Fruit fly (Drosophila melanogaster) whole organism, embryonic: ENCODE results near the gene CG2712.

ENCODE experiments used
- BEAF-32 ChIP-seq: fragments of 200-800 bp; sonication (Bioruptor generic); optimal IDR thresholded peaks from 3 replicates; lab custom pipeline; 2017; ENCODE audit warnings: missing biosample characterization, missing genetic modification characterization, mild to moderate bottlenecking, moderate library complexity, missing genetic modification reagents
- Blimp-1 ChIP-seq: fragments of 200-800 bp; sonication (Bioruptor generic); optimal IDR thresholded peaks from 3 replicates; lab custom pipeline; 2018; ENCODE audit warnings: missing biosample characterization, missing genetic modification characterization, mild to moderate bottlenecking, moderate library complexity, missing genetic modification reagents
- CG11093 ChIP-seq: fragments of 200-800 bp; sonication (Bioruptor generic); IDR thresholded peaks from 3 replicates; pipeline ENCODE4 v1.3.6; 2022; ENCODE audit warnings: missing biosample characterization, missing genetic modification characterization
- CG11723 ChIP-seq: fragments of 200-800 bp; sonication (Bioruptor generic); optimal IDR thresholded peaks from 2 replicates; lab custom pipeline; 2017; ENCODE audit warnings: missing biosample characterization, mild to moderate bottlenecking, missing genetic modification characterization
- CG12769 ChIP-seq: fragments of 200-800 bp; sonication (Bioruptor generic); optimal IDR thresholded peaks from 2 replicates; lab custom pipeline; 2019; ENCODE audit warnings: missing biosample characterization, mild to moderate bottlenecking, missing genetic modification characterization, moderate library complexity
- CG13624 ChIP-seq: fragments of 200-800 bp; sonication (Bioruptor generic); optimal IDR thresholded peaks from 2 replicates; lab custom pipeline; 2016; ENCODE audit warnings: missing biosample characterization, missing genetic modification characterization
- CG15514 ChIP-seq: fragments of 200-800 bp; sonication (Bioruptor generic); optimal IDR thresholded peaks from 3 replicates; lab custom pipeline; 2017; ENCODE audit warnings: missing biosample characterization, missing genetic modification characterization, mild to moderate bottlenecking, moderate library complexity, missing genetic modification reagents
- CG16815 ChIP-seq: fragments of 200-800 bp; sonication (Bioruptor generic); optimal IDR thresholded peaks from 3 replicates; lab custom pipeline; 2017; ENCODE audit warnings: missing biosample characterization, mild to moderate bottlenecking, missing genetic modification characterization
- CG18011 ChIP-seq: fragments of 200-800 bp; sonication (Bioruptor generic); optimal IDR thresholded peaks from 2 replicates; lab custom pipeline; 2017; ENCODE audit warnings: missing biosample characterization, missing genetic modification characterization, mild to moderate bottlenecking, moderate library complexity, missing genotype
- CG2202 ChIP-seq: fragments of 200-800 bp; sonication (Bioruptor generic); optimal IDR thresholded peaks from 2 replicates; lab custom pipeline; 2018; ENCODE audit warnings: missing biosample characterization, mild to moderate bottlenecking, missing genetic modification characterization
- CG31441 ChIP-seq: fragments of 200-800 bp; sonication (Bioruptor generic); IDR thresholded peaks from 2 replicates; pipeline ENCODE4 v1.3.6; 2022; ENCODE audit warnings: missing biosample characterization, missing genetic modification characterization
- CG42726 ChIP-seq: fragments of 200-800 bp; sonication (Bioruptor generic); IDR thresholded peaks from 2 replicates; pipeline ENCODE4 v1.3.6; 2022; ENCODE audit warnings: missing biosample characterization, missing genetic modification characterization; ENCODE audit not compliant: partially characterized antibody
- CG6765 ChIP-seq: fragments of 200-800 bp; sonication (Bioruptor generic); optimal IDR thresholded peaks from 3 replicates; lab custom pipeline; 2017; ENCODE audit warnings: missing biosample characterization, mild to moderate bottlenecking, missing genetic modification characterization
- CG8765 ChIP-seq: fragments of 200-800 bp; sonication (Bioruptor generic); IDR thresholded peaks from 2 replicates; pipeline ENCODE4 v1.3.6; 2022; ENCODE audit warnings: missing biosample characterization, missing genetic modification characterization
- CG8924 ChIP-seq: fragments of 200-800 bp; optimal IDR thresholded peaks from 3 replicates; lab custom pipeline; 2019; ENCODE audit warnings: missing biosample characterization, mild to moderate bottlenecking, missing genetic modification characterization, moderate library complexity
- Dek ChIP-seq: fragments of 200-800 bp; sonication (Bioruptor generic); optimal IDR thresholded peaks from 3 replicates; lab custom pipeline; 2019; ENCODE audit warnings: missing biosample characterization, mild to moderate bottlenecking, missing genetic modification characterization, moderate library complexity
- Ets65A ChIP-seq: fragments of 200-800 bp; sonication (Bioruptor generic); peaks from one replicate; lab custom pipeline; 2016; ENCODE audit warnings: missing biosample characterization, missing genetic modification characterization
- HHEX ChIP-seq: fragments of 200-800 bp; sonication (Bioruptor generic); optimal IDR thresholded peaks from 3 replicates; lab custom pipeline; 2017; ENCODE audit warnings: missing biosample characterization, mild to moderate bottlenecking, missing genetic modification characterization, missing genetic modification reagents
- Lpt ChIP-seq: fragments of >200 bp; optimal IDR thresholded peaks from 2 replicates; lab custom pipeline; 2018; ENCODE audit warnings: missing biosample characterization, missing genetic modification characterization
- Opbp ChIP-seq: fragments of 200-800 bp; sonication (Bioruptor generic); IDR thresholded peaks from 3 replicates; pipeline ENCODE4 v1.3.6; 2022; ENCODE audit warnings: missing biosample characterization, missing genetic modification characterization; ENCODE audit not compliant: partially characterized antibody
- Pdp1 ChIP-seq, 2 experiments: fragments of 200-800 bp; sonication (Bioruptor generic); optimal IDR thresholded peaks; 3 replicates each; lab custom pipeline; 2016; ENCODE audit warnings: missing biosample characterization in 2 of 2, missing genetic modification characterization in 2 of 2, mild to moderate bottlenecking in 1 of 2, moderate library complexity in 1 of 2
- Sox102F ChIP-seq: fragments of 200-800 bp; sonication (Bioruptor generic); optimal IDR thresholded peaks from 2 replicates; lab custom pipeline; 2018; ENCODE audit warnings: missing biosample characterization, mild to moderate bottlenecking, missing genetic modification characterization, moderate library complexity
- TFAM ChIP-seq: fragments of 200-800 bp; sonication (Bioruptor generic); optimal IDR thresholded peaks from 2 replicates; lab custom pipeline; 2017; ENCODE audit warnings: missing biosample characterization, missing genetic modification characterization, inconsistent platforms
- Xrp1 ChIP-seq: fragments of 200-800 bp; sonication (Bioruptor generic); IDR thresholded peaks from 2 replicates; pipeline ENCODE4 v1.3.6; 2022; ENCODE audit warnings: missing biosample characterization, missing genetic modification characterization
- bab2 ChIP-seq: fragments of 200-800 bp; sonication (Bioruptor generic); optimal IDR thresholded peaks from 2 replicates; lab custom pipeline; 2016; ENCODE audit warnings: missing biosample characterization, missing genetic modification characterization
- cato ChIP-seq: fragments of 200-800 bp; sonication (Bioruptor generic); optimal IDR thresholded peaks from 2 replicates; lab custom pipeline; 2016; ENCODE audit warnings: missing biosample characterization, missing genetic modification characterization, borderline replicate concordance
- chinmo ChIP-seq: fragments of 200-800 bp; sonication (Bioruptor generic); IDR thresholded peaks from 4 replicates; pipeline ENCODE4 v1.3.6; 2022; ENCODE audit warnings: missing biosample characterization, missing genetic modification characterization; ENCODE audit not compliant: partially characterized antibody
- ci ChIP-seq: fragments of 200-800 bp; sonication (Bioruptor generic); IDR thresholded peaks from 3 replicates; pipeline ENCODE4 v1.3.6; 2022; ENCODE audit warnings: missing biosample characterization, missing genetic modification characterization
- en ChIP-seq: fragments of 200-800 bp; sonication (Bioruptor generic); optimal IDR thresholded peaks from 2 replicates; lab custom pipeline; 2016; ENCODE audit warnings: missing biosample characterization, missing genetic modification characterization
- fd96Cb ChIP-seq: fragments of 200-800 bp; sonication (Bioruptor generic); optimal IDR thresholded peaks from 2 replicates; lab custom pipeline; 2018; ENCODE audit warnings: missing biosample characterization, mild to moderate bottlenecking, missing genetic modification characterization, moderate library complexity
- grau ChIP-seq: fragments of 200-800 bp; optimal IDR thresholded peaks from 3 replicates; lab custom pipeline; 2019; ENCODE audit warnings: missing biosample characterization, mild to moderate bottlenecking, missing genetic modification characterization, moderate library complexity
- inv ChIP-seq: fragments of 200-800 bp; sonication (Bioruptor generic); IDR thresholded peaks from 2 replicates; pipeline ENCODE4 v1.3.6; 2022; ENCODE audit warnings: missing biosample characterization, missing genetic modification characterization; ENCODE audit not compliant: partially characterized antibody
- jigr1 ChIP-seq: fragments of 200-800 bp; sonication (Bioruptor generic); IDR thresholded peaks from 3 replicates; pipeline ENCODE4 v1.3.6; 2022; ENCODE audit warnings: missing biosample characterization, missing genetic modification characterization
- lab ChIP-seq: fragments of 200-800 bp; sonication (Bioruptor generic); optimal IDR thresholded peaks from 3 replicates; lab custom pipeline; 2017; ENCODE audit warnings: missing biosample characterization, missing genetic modification characterization, mild to moderate bottlenecking, moderate library complexity, missing genetic modification reagents
- lbe ChIP-seq: fragments of 200-800 bp; sonication (Bioruptor generic); optimal IDR thresholded peaks from 2 replicates; lab custom pipeline; 2016; ENCODE audit warnings: missing biosample characterization, mild to moderate bottlenecking, missing genetic modification characterization
- nom ChIP-seq: fragments of 200-800 bp; sonication (Bioruptor generic); optimal IDR thresholded peaks from 2 replicates; lab custom pipeline; 2017; ENCODE audit warnings: missing biosample characterization, missing genetic modification characterization, mild to moderate bottlenecking, moderate library complexity, missing genetic modification reagents
- org-1 ChIP-seq: fragments of 200-800 bp; sonication (Bioruptor generic); optimal IDR thresholded peaks from 2 replicates; lab custom pipeline; 2017; ENCODE audit warnings: missing biosample characterization, missing genetic modification characterization
- pan ChIP-seq, 4 experiments: fragments of >200 bp in 3 of 4; fragments of 200-800 bp in 1 of 4; sonication (Bioruptor generic) in 1 of 4; optimal IDR thresholded peaks in 3 of 4; IDR thresholded peaks in 1 of 4; 2 replicates each; pipeline versions ENCODE4 v1.3.6 to Lab custom; 2017 to 2022; ENCODE audit warnings: missing biosample characterization in 2 of 4, missing genetic modification characterization in 2 of 4, mixed read lengths in 1 of 4
- pita ChIP-seq: fragments of 200-800 bp; sonication (Bioruptor generic); optimal IDR thresholded peaks from 2 replicates; lab custom pipeline; 2017; ENCODE audit warnings: missing biosample characterization, mild to moderate bottlenecking, missing genetic modification characterization
- psq ChIP-seq: fragments of 200-800 bp; sonication (Bioruptor generic); optimal IDR thresholded peaks from 2 replicates; lab custom pipeline; 2017; ENCODE audit warnings: missing biosample characterization, missing genetic modification characterization
- repo ChIP-seq: fragments of 200-800 bp; sonication (Bioruptor generic); optimal IDR thresholded peaks from 2 replicates; lab custom pipeline; 2016; ENCODE audit warnings: missing biosample characterization, missing genetic modification characterization
- salm ChIP-seq: fragments of 200-800 bp; sonication (Bioruptor generic); optimal IDR thresholded peaks from 2 replicates; lab custom pipeline; 2018; ENCODE audit warnings: missing biosample characterization, mild to moderate bottlenecking, missing genetic modification characterization
- slbo ChIP-seq: fragments of 200-800 bp; sonication (Bioruptor generic); IDR thresholded peaks from 2 replicates; pipeline ENCODE4 v1.3.6; 2022; ENCODE audit warnings: missing biosample characterization, missing genetic modification characterization
- slou ChIP-seq: fragments of 200-800 bp; sonication (Bioruptor generic); optimal IDR thresholded peaks from 3 replicates; lab custom pipeline; 2016; ENCODE audit warnings: missing biosample characterization, missing genetic modification characterization
- sna ChIP-seq: fragments of 200-800 bp; sonication (Bioruptor generic); IDR thresholded peaks from 2 replicates; pipeline ENCODE4 v1.3.6; 2022; ENCODE audit warnings: missing biosample characterization, missing genetic modification characterization; ENCODE audit not compliant: partially characterized antibody
- sob ChIP-seq: fragments of 200-800 bp; sonication (Bioruptor generic); IDR thresholded peaks from 2 replicates; pipeline ENCODE4 v1.3.6; 2022; ENCODE audit warnings: missing biosample characterization, missing genetic modification characterization
- sug ChIP-seq: fragments of 200-800 bp; optimal IDR thresholded peaks from 2 replicates; lab custom pipeline; 2019; ENCODE audit warnings: missing biosample characterization, mild to moderate bottlenecking, missing genetic modification characterization, moderate library complexity
- wdn ChIP-seq: fragments of 200-800 bp; sonication (Bioruptor generic); IDR thresholded peaks from 2 replicates; pipeline ENCODE4 v1.3.6; 2022; ENCODE audit warnings: missing biosample characterization, missing genetic modification characterization
- zfh1 ChIP-seq: fragments of 200-800 bp; sonication (Bioruptor generic); IDR thresholded peaks from 3 replicates; pipeline ENCODE4 v1.3.6; 2022; ENCODE audit warnings: missing biosample characterization, missing genetic modification characterization

The CG2712 gene

DNA sequence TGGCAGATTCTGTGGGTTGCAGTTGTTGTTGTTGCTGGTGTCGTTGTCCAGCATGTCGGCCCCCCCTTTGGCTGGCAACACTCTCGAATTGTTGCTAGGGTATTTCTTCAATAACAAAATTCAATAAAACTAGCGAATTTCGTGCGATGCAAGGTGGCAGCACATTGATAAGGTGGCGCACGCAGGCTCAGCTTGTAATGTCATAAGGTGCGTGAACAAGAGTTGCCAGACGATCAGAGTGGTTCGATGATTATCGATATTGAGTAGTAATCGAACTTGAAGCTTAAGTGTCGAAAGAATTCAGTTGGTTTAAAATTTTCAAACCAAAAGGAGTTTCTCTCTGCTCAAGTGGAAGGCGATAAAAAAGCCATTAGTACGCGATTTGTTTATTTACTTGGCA, 12.1 kb upstream of the CG2712 start, which contains the start of gene CG2701 (continued):
- TF ChIP-seq CG42726 (GFP tag; lab: Robert Waterston, UW) (peak; percentile 69), Ets65A (GFP tag; lab: Kevin White, UChicago) (peak; percentile 88), lbe (GFP tag; lab: Kevin White, UChicago) (no peak), Xrp1 (GFP tag; lab: Robert Waterston, UW) (peak; percentile 17; the same call in 1 of the 2 replicates), CG11093 (GFP tag; lab: Robert Waterston, UW) (no peak), grau (tag; lab: Kevin White, UChicago) (no peak), bab2 (no peak), CG15514 (peak; percentile 96), CG6765 (GFP tag; lab: Kevin White, UChicago) (no peak), CG12769 (tag; lab: Kevin White, UChicago) (no peak), CG8765 (no peak), CG18011 (no peak), CG16815 (GFP tag; lab: Kevin White, UChicago) (no peak), lab (no peak), org-1 (no peak), fd96Cb (no peak), CG8924 (tag; lab: Kevin White, UChicago) (no peak), HHEX (no peak), sug (no peak), Pdp1 (GFP tag; optimal IDR thresholded peaks at IDR 0.05; lab: Kevin White, UChicago) (peak in 1 of 2 experiments; percentile 76), slbo (peak; percentile 53; the same call in 1 of the 2 replicates), BEAF-32 (peak; percentile 74), sob (GFP tag; lab: Robert Waterston, UW) (no peak), chinmo (0 out of 4 replicates have a peak, but pooled peaks have one; percentile 67), nom (GFP tag; lab: Kevin White, UChicago) (no peak), inv (GFP tag; lab: Robert Waterston, UW) (peak; percentile 58), repo (GFP tag; lab: Kevin White, UChicago) (no peak), sna (GFP tag; lab: Robert Waterston, UW) (peak; percentile 51; the same call in 1 of the 2 replicates), jigr1 (GFP tag; lab: Robert Waterston, UW) (no peak), pan (optimal IDR thresholded peaks at IDR 0.05; lab: Kevin White, UChicago) (no peak), pan (GFP tag; optimal IDR thresholded peaks at IDR 0.05 in 1 of 2, IDR thresholded peaks at IDR 0.05 in 1 of 2) (no peak), wdn (GFP tag; lab: Robert Waterston, UW) (no peak), pita (GFP tag; lab: Kevin White, UChicago) (no peak), Blimp-1 (GFP tag; lab: Kevin White, UChicago) (no peak), TFAM (GFP tag; lab: Kevin White, UChicago) (no peak), Sox102F (no peak), salm (no peak), ci (GFP tag; lab: Robert Waterston, UW) (0 out of 3 replicates have a peak, but pooled peaks have one; percentile 17), psq (no peak), slou (GFP tag; lab: Kevin White, UChicago) (no peak), CG2202 (tag; lab: Kevin White, UChicago) (no peak), CG11723 (no peak), Opbp (GFP tag; lab: Robert Waterston, UW) (peak; percentile 74; the same call in 2 of the 3 replicates), en (GFP tag; lab: Kevin White, UChicago) (no peak), zfh1 (GFP tag; lab: Robert Waterston, UW) (no peak), CG31441 (GFP tag; lab: Robert Waterston, UW) (no peak), cato (GFP tag; lab: Kevin White, UChicago) (no peak), Lpt (GFP tag; lab: Kevin White, UChicago) (no peak), CG13624 (GFP tag; lab: Kevin White, UChicago) (peak; percentile 18), Dek (no peak)
